Worm (Caenorhabditis elegans): ENCODE measurements around the gene cTel55X.1.

The cTel55X.1 gene

DNA sequence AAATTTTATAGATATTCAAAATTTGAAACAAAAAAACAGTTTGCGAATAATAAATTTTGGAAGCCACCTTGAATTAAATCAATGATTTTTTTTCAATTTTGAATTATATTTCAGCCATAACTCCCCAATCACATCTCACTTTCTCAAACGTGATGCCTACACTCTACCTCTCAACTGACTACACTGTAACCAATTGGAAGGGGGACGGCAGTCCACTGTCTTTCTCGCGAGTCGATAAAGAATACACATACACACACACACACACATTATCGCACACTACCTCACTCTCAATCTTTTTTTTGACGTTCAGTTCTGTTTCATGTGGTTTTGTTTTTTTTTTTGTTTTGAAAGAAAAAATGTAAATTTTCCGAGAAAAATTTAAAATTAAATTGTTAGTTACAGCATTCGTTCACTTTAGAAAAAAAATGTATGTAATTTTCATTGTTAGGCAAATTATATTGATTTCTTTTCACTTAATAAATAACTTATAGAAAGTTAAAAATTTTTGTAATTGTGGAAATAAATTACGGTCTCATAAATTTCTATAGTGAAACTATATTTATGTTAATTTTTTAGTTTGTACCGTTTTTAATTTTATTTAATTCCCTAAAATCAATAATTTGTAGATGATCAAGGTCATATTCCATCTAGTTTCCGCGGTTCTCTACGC lies at the start of gene cTel55X.1:
TSS of gene cTel55X.1 (plus strand) at position 620 of the 670 bp plus-strand sequence.
- TF ChIP-seq nhr-237 (tag; optimal IDR thresholded peaks at IDR 0.05) (no peak), ces-1 (GFP tag; optimal IDR thresholded peaks at IDR 0.05) (no peak), lin-35 (GFP tag; optimal IDR thresholded peaks at IDR 0.05) (peak in 1 of 2 experiments; percentile 17), efl-3 (GFP tag; optimal IDR thresholded peaks at IDR 0.05) (no peak), ceh-88 (GFP tag; IDR thresholded peaks at IDR 0.05) (no peak), fkh-10 (GFP tag; optimal IDR thresholded peaks at IDR 0.05) (no peak), egl-13 (tag; optimal IDR thresholded peaks at IDR 0.05) (no peak), ztf-11 (tag; optimal IDR thresholded peaks at IDR 0.05) (no peak), elt-2 (tag; optimal IDR thresholded peaks at IDR 0.05) (peak; percentile 14), nhr-20 (tag; optimal IDR thresholded peaks at IDR 0.05) (peak; percentile 75)

DNA sequence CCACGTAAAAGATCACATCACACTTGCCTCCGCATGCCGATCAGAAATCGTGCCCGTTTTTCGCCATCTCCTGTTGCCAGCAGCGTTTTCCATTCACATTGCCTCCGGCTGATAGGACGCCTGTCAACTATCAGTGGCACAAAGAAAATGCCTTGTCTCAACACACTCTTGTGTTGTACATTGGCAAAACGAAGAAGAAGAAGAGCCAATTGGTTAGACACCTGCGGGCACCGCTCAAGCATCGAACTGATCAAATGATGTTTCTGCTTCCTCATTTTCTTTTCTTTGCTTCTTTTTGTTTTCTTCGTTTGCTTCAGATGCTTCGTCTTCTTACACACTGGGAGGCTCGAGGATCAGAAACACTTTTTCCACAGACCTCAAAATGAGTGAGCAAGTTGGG lies 47.5 kb upstream of the cTel55X.1 start:
- TF ChIP-seq lin-13 (GFP tag; optimal IDR thresholded peaks at IDR 0.05) = no peak
- no peak for TF ChIP-seq unc-30 (tag; optimal IDR thresholded peaks at IDR 0.05)
- peak; percentile 60 for TF ChIP-seq rnt-1 (tag; optimal IDR thresholded peaks at IDR 0.05)
- peak; percentile 87 for TF ChIP-seq pag-3 (tag; optimal IDR thresholded peaks at IDR 0.05; ENCODE audit: borderline replicate concordance, insufficient read depth)
- TF ChIP-seq nhr-71 (tag; optimal IDR thresholded peaks at IDR 0.05) = peak; percentile 69
- TF ChIP-seq lsy-2 (tag; optimal IDR thresholded peaks at IDR 0.05) = no peak
- peak; percentile 21 for TF ChIP-seq snu-23 (GFP tag; optimal IDR thresholded peaks at IDR 0.05)
- no peak for TF ChIP-seq mdl-1 (tag; optimal IDR thresholded peaks at IDR 0.05)
- peak; percentile 7 for TF ChIP-seq unc-130 (tag; optimal IDR thresholded peaks at IDR 0.05)
- TF ChIP-seq sptf-1 (tag; optimal IDR thresholded peaks at IDR 0.05) = no peak
- TF ChIP-seq nhr-28 (tag; optimal IDR thresholded peaks at IDR 0.05) = no peak
- peak; percentile 73 for TF ChIP-seq lin-14 (GFP tag; optimal IDR thresholded peaks at IDR 0.05)
- TF ChIP-seq nhr-19 (GFP tag; conservative IDR thresholded peaks at IDR 0.05) = peak; percentile 35
- TF ChIP-seq nhr-20 (tag; optimal IDR thresholded peaks at IDR 0.05) = peak; percentile 22

DNA sequence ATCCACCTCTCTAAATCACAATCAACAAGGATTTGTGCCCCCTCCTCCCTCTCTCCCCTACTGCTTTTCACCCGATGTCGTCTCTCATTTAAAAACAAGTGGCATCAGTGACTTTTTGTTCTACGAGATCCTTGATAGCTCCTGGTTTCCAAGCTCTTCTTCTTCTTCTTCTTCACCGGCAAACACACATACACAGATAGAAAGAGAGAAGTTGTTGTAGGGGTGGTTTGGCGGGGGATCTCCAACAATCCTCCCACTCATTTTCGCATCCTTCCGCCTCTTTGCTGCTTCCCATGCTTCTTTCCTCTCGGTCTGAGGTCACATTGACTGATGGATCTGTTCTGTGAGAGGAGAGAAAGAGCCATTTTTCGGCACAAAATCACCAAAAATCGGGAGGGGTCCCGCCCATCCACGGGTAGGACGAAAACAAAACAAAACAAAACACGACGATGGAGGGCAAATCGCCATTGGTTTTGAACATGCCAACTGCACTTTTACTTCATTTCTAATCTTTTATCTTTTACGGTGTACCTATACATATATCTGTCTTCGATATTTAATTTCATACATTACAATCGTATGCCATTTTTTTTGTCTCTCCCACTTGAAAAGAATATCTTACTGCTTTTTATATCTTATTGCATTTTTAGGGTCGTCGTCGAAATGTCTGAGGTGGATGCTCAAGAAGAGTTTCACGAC lies 44.2 kb upstream of the cTel55X.1 start, which contains the start of gene T23E7.2:
TSS of gene T23E7.2 (plus strand) at position 649 of the 699 bp plus-strand sequence.
- TF ChIP-seq nhr-71 (tag; optimal IDR thresholded peaks at IDR 0.05) = peak; percentile 52
- peak in 1 of 2 experiments; percentile 32 for TF ChIP-seq lsy-2 (tag; optimal IDR thresholded peaks at IDR 0.05)
- peak; percentile 19 for TF ChIP-seq dsc-1 (tag; optimal IDR thresholded peaks at IDR 0.05)
- TF ChIP-seq C16A3.4 (tag; optimal IDR thresholded peaks at IDR 0.05) = no peak
- TF ChIP-seq lin-14 (GFP tag; optimal IDR thresholded peaks at IDR 0.05) = peak; percentile 82
- no peak for TF ChIP-seq efl-1 (optimal IDR thresholded peaks at IDR 0.05)
- peak in 1 of 2 experiments; percentile 87 for TF ChIP-seq efl-1 (GFP tag; optimal IDR thresholded peaks at IDR 0.05 in 1 of 2)
- no peak for TF ChIP-seq fos-1 (tag; optimal IDR thresholded peaks at IDR 0.05)
- peak; percentile 52 for TF ChIP-seq rnt-1 (tag; optimal IDR thresholded peaks at IDR 0.05)
- no peak for TF ChIP-seq unc-62 (GFP tag; optimal IDR thresholded peaks at IDR 0.05)
- TF ChIP-seq lin-39 (tag; optimal IDR thresholded peaks at IDR 0.05) = no peak
- TF ChIP-seq nhr-20 (tag; optimal IDR thresholded peaks at IDR 0.05) = peak; percentile 26
- no peak for TF ChIP-seq ceh-90 (tag; optimal IDR thresholded peaks at IDR 0.05)
- peak in 1 of 2 experiments; percentile 15 for TF ChIP-seq mdl-1 (tag; optimal IDR thresholded peaks at IDR 0.05)
- TF ChIP-seq snu-23 (GFP tag; optimal IDR thresholded peaks at IDR 0.05) = peak; percentile 23

DNA sequence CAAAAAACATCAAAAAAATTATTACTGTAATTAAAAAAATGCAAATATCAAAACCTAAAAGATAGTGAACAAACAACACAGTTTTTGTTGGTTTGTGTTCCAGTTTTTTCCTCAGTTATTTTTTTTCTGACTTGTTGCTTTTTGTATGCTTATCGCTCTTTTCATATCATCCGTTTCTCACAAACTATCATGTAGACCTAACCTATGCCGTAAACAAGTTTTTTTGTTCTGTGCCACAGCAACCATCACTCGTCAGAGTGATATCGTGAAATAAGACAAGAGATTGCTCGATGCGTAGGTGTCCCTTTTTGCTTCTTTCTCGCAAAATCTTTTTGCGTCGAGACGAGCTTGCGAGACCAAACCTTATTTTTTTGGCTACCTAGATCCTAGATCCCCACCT lies 42.5 kb upstream of the cTel55X.1 start:
- no peak for TF ChIP-seq ceh-88 (GFP tag; IDR thresholded peaks at IDR 0.05)
- no peak for TF ChIP-seq vab-15 (tag; optimal IDR thresholded peaks at IDR 0.05)
- TF ChIP-seq lin-39 (tag; optimal IDR thresholded peaks at IDR 0.05) = no peak
- no peak for TF ChIP-seq egl-27 (tag; optimal IDR thresholded peaks at IDR 0.05)

Measured in whole organism, L1 larva.